Fruit fly (Drosophila melanogaster) whole organism, wandering third instar larva: ENCODE measurements around the gene betaTub85D.

Experiments used
- Abd-B ChIP-seq: fragments of >200 bp; optimal IDR thresholded peaks from 2 replicates; lab custom pipeline; 2017; ENCODE audit warnings: missing biosample characterization, missing genetic modification characterization
- CG32264 ChIP-seq: fragments of 200-800 bp; sonication (Bioruptor generic); optimal IDR thresholded peaks from 2 replicates; lab custom pipeline; 2016; ENCODE audit warnings: missing biosample characterization, missing genetic modification characterization
- CG9705 ChIP-seq: fragments of 200-800 bp; sonication (Bioruptor generic); optimal IDR thresholded peaks from 2 replicates; lab custom pipeline; 2018; ENCODE audit warnings: missing biosample characterization, mild to moderate bottlenecking, missing genetic modification characterization
- CrebA ChIP-seq: fragments of 200-800 bp; sonication (Bioruptor generic); optimal IDR thresholded peaks from 2 replicates; lab custom pipeline; 2016; ENCODE audit warnings: missing biosample characterization, mild to moderate bottlenecking, missing genetic modification characterization, borderline replicate concordance
- Dfd ChIP-seq: fragments of >200 bp; optimal IDR thresholded peaks from 2 replicates; lab custom pipeline; 2017; ENCODE audit warnings: missing biosample characterization, missing genetic modification characterization
- Dif ChIP-seq: fragments of 200-275, 200-300 bp; sonication (Bioruptor generic); optimal IDR thresholded peaks from 2 replicates; lab custom pipeline; 2018; ENCODE audit warnings: missing biosample characterization, missing genetic modification characterization; ENCODE audit not compliant: partially characterized antibody
- GATAd ChIP-seq: sonication (Bioruptor generic); optimal IDR thresholded peaks from 2 replicates; lab custom pipeline; 2016; ENCODE audit warnings: missing biosample characterization, missing genetic modification characterization
- HLH106 ChIP-seq: fragments of 200-800 bp; optimal IDR thresholded peaks from 3 replicates; lab custom pipeline; 2019; ENCODE audit warnings: missing biosample characterization, mild to moderate bottlenecking, missing genetic modification characterization, moderate library complexity
- Hnf4 ChIP-seq: fragments of 200-800 bp; sonication (Bioruptor generic); optimal IDR thresholded peaks from 2 replicates; lab custom pipeline; 2016; ENCODE audit warnings: missing biosample characterization, mild to moderate bottlenecking, missing genetic modification characterization
- Hr78 ChIP-seq: fragments of >200 bp; optimal IDR thresholded peaks from 2 replicates; lab custom pipeline; 2017; ENCODE audit warnings: missing biosample characterization, missing genetic modification characterization
- Hr83 ChIP-seq: fragments of 200-300 bp; sonication (Bioruptor generic); optimal IDR thresholded peaks from 2 replicates; lab custom pipeline; 2016; ENCODE audit warnings: missing biosample characterization, mild to moderate bottlenecking, missing genetic modification characterization, moderate library complexity; ENCODE audit not compliant: poor library complexity, severe bottlenecking
- Jra ChIP-seq: sonication (Bioruptor generic); optimal IDR thresholded peaks from 2 replicates; lab custom pipeline; 2016; ENCODE audit warnings: missing biosample characterization, missing genetic modification characterization
- Mio ChIP-seq: sonication (Bioruptor generic); optimal IDR thresholded peaks from 2 replicates; lab custom pipeline; 2016; ENCODE audit warnings: missing biosample characterization, missing genetic modification characterization
- Myc ChIP-seq: fragments of >200 bp; optimal IDR thresholded peaks from 2 replicates; lab custom pipeline; 2017
- N ChIP-seq: fragments of >200 bp; optimal IDR thresholded peaks from 2 replicates; lab custom pipeline; 2018; ENCODE audit warnings: missing biosample characterization, missing external identifiers, missing genetic modification characterization
- OdsH ChIP-seq: fragments of 200-800 bp; sonication (Bioruptor generic); optimal IDR thresholded peaks from 2 replicates; lab custom pipeline; 2016; ENCODE audit warnings: missing biosample characterization, mild to moderate bottlenecking, missing genetic modification characterization
- Rel ChIP-seq, 2 experiments: fragments of 200-800 bp; sonication (Bioruptor generic) in 1 of 2; optimal IDR thresholded peaks; 2 replicates in 1 of 2; 3 replicates in 1 of 2; lab custom pipeline; 2016 to 2019; ENCODE audit warnings: mild to moderate bottlenecking in 2 of 2, missing biosample characterization in 2 of 2, missing genetic modification characterization in 2 of 2, moderate library complexity in 1 of 2
- Sp1 ChIP-seq: fragments of 200-800 bp; sonication (Bioruptor generic); optimal IDR thresholded peaks from 3 replicates; lab custom pipeline; 2019; ENCODE audit warnings: missing biosample characterization, mild to moderate bottlenecking, missing genetic modification characterization, moderate library complexity
- Vsx2 ChIP-seq: fragments of 200-300, 225-300 bp; sonication (Bioruptor generic); optimal IDR thresholded peaks from 2 replicates; lab custom pipeline; 2018; ENCODE audit warnings: missing biosample characterization, missing genetic modification characterization; ENCODE audit not compliant: partially characterized antibody
- br ChIP-seq: fragments of 200-800 bp; sonication (Bioruptor generic); optimal IDR thresholded peaks from 2 replicates; lab custom pipeline; 2016; ENCODE audit warnings: missing biosample characterization, missing genetic modification characterization
- brk ChIP-seq: fragments of 200-800 bp; sonication (Bioruptor generic); optimal IDR thresholded peaks from 2 replicates; lab custom pipeline; 2016; ENCODE audit warnings: missing biosample characterization, mild to moderate bottlenecking, missing genetic modification characterization
- dl ChIP-seq, 2 experiments: fragments of 175-275, 200-275 bp in 1 of 2; fragments of 200-275 bp in 1 of 2; sonication (Bioruptor generic); optimal IDR thresholded peaks; lab custom pipeline; 2018; ENCODE audit warnings: mild to moderate bottlenecking in 2 of 2, missing biosample characterization in 2 of 2, missing genetic modification characterization in 2 of 2, moderate library complexity in 2 of 2; ENCODE audit not compliant: partially characterized antibody in 2 of 2, insufficient read depth in 1 of 2
- dmrt93B ChIP-seq: fragments of 200-800 bp; sonication (Bioruptor generic); optimal IDR thresholded peaks from 2 replicates; lab custom pipeline; 2018; ENCODE audit warnings: missing biosample characterization, mild to moderate bottlenecking, missing genetic modification characterization
- dsf ChIP-seq: sonication (Bioruptor generic); optimal IDR thresholded peaks from 2 replicates; lab custom pipeline; 2016; ENCODE audit warnings: missing biosample characterization, missing genetic modification characterization, borderline replicate concordance
- ey ChIP-seq: fragments of 200-800 bp; sonication (Bioruptor generic); optimal IDR thresholded peaks from 2 replicates; lab custom pipeline; 2016; ENCODE audit warnings: missing biosample characterization, missing genetic modification characterization
- foxo ChIP-seq, 2 experiments: fragments of 200-800 bp; sonication (Bioruptor generic); optimal IDR thresholded peaks; 2 replicates in 1 of 2; 3 replicates in 1 of 2; lab custom pipeline; 2016 to 2017; ENCODE audit warnings: missing biosample characterization in 2 of 2, missing genetic modification characterization in 2 of 2
- fru ChIP-seq: fragments of 200-800 bp; sonication (Bioruptor generic); optimal IDR thresholded peaks from 3 replicates; lab custom pipeline; 2016; ENCODE audit warnings: missing biosample characterization, mild to moderate bottlenecking, missing genetic modification characterization
- h ChIP-seq: fragments of 200-800 bp; sonication (Bioruptor generic); optimal IDR thresholded peaks from 3 replicates; lab custom pipeline; 2016; ENCODE audit warnings: missing biosample characterization, mild to moderate bottlenecking, missing genetic modification characterization
- jim ChIP-seq: fragments of 175-275, 200-325 bp; sonication (Bioruptor generic); optimal IDR thresholded peaks from 2 replicates; lab custom pipeline; 2016; ENCODE audit warnings: missing biosample characterization, mild to moderate bottlenecking, missing genetic modification characterization
- lola ChIP-seq: fragments of >200 bp; optimal IDR thresholded peaks from 2 replicates; lab custom pipeline; 2017; ENCODE audit warnings: missing biosample characterization, missing genetic modification characterization
- pan ChIP-seq: fragments of >200 bp; optimal IDR thresholded peaks from 2 replicates; lab custom pipeline; 2017
- psq ChIP-seq: fragments of 200-800 bp; sonication (Bioruptor generic); optimal IDR thresholded peaks from 3 replicates; lab custom pipeline; 2017; ENCODE audit warnings: missing biosample characterization, mild to moderate bottlenecking, missing genetic modification characterization, moderate library complexity
- rgr ChIP-seq: fragments of 200-800 bp; sonication (Bioruptor generic); optimal IDR thresholded peaks from 3 replicates; lab custom pipeline; 2016; ENCODE audit warnings: missing biosample characterization, mild to moderate bottlenecking, missing genetic modification characterization
- sage ChIP-seq: fragments of 200-800 bp; sonication (Bioruptor generic); optimal IDR thresholded peaks from 2 replicates; lab custom pipeline; 2016; ENCODE audit warnings: missing biosample characterization, mild to moderate bottlenecking, missing genetic modification characterization
- sv ChIP-seq: fragments of 200-800 bp; sonication (Bioruptor generic); optimal IDR thresholded peaks from 3 replicates; lab custom pipeline; 2016; ENCODE audit warnings: missing biosample characterization, missing genetic modification characterization
- tai ChIP-seq: sonication (Bioruptor generic); optimal IDR thresholded peaks from 2 replicates; lab custom pipeline; 2016; ENCODE audit warnings: missing biosample characterization, missing genetic modification characterization
- usp ChIP-seq: fragments of >200 bp; optimal IDR thresholded peaks from 2 replicates; lab custom pipeline; 2017; ENCODE audit warnings: missing biosample characterization, missing genetic modification characterization
- woc ChIP-seq: sonication (Bioruptor generic); optimal IDR thresholded peaks from 2 replicates; lab custom pipeline; 2016; ENCODE audit warnings: missing biosample characterization, mild to moderate bottlenecking, missing genetic modification characterization

betaTub85D gene

DNA sequence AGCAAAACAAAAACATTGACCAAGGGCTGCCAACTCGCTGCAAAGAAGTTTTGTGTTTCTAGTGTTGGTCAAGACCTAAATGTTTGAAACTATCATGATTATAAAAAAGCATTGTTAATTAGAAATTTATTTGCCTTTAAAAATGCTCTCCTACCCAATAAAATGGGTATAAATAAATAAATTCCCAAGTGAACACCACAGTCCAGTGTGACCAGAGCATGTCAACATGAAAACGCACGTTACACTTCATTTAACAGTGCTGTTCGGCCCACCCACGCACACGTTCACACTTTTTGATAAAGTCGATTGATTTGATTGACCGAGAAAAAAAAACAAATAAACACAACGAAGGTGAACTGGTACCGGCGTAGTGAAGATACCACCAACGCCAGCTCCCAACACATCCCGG is 6.0 kb downstream of the betaTub85D start, which contains the start of the genes CG9356, BBIP1 and CG8135 (continued):
- no peak for TF ChIP-seq Hr78 (GFP tag; lab: Kevin White, UChicago)
- TF ChIP-seq foxo (GFP tag; optimal IDR thresholded peaks at IDR 0.05; lab: Kevin White, UChicago): peak in 1 of 2 experiments; percentile 86
- TF ChIP-seq, all 38 proteins: peak for 13

DNA sequence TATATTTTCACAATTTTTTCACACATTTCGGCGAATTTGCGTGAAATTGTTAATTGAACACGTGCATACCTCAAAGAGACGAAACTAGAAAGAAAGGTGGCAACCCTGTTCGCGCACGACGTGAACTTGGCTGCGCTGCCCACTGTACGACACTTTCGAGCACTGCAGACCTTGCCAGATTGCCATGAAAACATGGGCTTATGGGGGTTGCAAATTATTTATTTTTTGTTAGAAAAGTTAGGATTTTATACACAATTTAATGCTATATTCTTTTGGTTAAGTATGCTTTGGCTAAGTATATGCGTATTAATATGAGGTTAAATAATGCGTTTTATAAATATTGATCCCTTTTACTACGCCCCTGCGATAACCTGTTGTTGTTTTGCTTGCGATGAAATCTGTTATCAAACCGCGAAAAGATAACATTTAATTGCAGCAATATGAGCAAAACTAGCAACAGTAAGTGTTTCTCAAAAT is 8.9 kb downstream of the betaTub85D start, which contains the start of the genes RpL34b and CG8132:
Gene RpL34b, minus strand, starts transcription at position 100 of the 477 bp plus-strand sequence.
Gene CG8132, plus strand, starts transcription at position 369 of the 477 bp plus-strand sequence.
- TF ChIP-seq ey (GFP tag; lab: Kevin White, UChicago): peak; percentile 93
- peak; percentile 91 for TF ChIP-seq GATAd
- TF ChIP-seq Sp1 (GFP tag; lab: Kevin White, UChicago): peak; percentile 96
- TF ChIP-seq psq (GFP tag; lab: Kevin White, UChicago): peak; percentile 88
- TF ChIP-seq foxo (GFP tag; optimal IDR thresholded peaks at IDR 0.05; lab: Kevin White, UChicago): peak; percentile 27 to 98
- TF ChIP-seq dmrt93B (GFP tag; lab: Kevin White, UChicago): peak; percentile 96
- peak; percentile 87 for TF ChIP-seq Mio
- TF ChIP-seq woc (GFP tag; lab: Kevin White, UChicago): peak; percentile 86
- TF ChIP-seq Myc (lab: Kevin White, UChicago): peak; percentile 83
- peak; percentile 85 for TF ChIP-seq jim (GFP tag; lab: Kevin White, UChicago)
- TF ChIP-seq Hnf4 (GFP tag; lab: Kevin White, UChicago): peak; percentile 97
- TF ChIP-seq sage (GFP tag; lab: Kevin White, UChicago): no peak
- peak; percentile 96 for TF ChIP-seq rgr
- TF ChIP-seq CrebA (GFP tag; lab: Kevin White, UChicago): no peak
- TF ChIP-seq Jra: peak; percentile 96
- peak; percentile 73 for TF ChIP-seq CG32264 (GFP tag; lab: Kevin White, UChicago)
- TF ChIP-seq pan (lab: Kevin White, UChicago): no peak
- no peak for TF ChIP-seq Abd-B (GFP tag; lab: Kevin White, UChicago)
- peak; percentile 93 for TF ChIP-seq OdsH (GFP tag; lab: Kevin White, UChicago)
- peak; percentile 97 for TF ChIP-seq sv (GFP tag; lab: Kevin White, UChicago)
- TF ChIP-seq Dif (GFP tag; lab: Kevin White, UChicago): peak; percentile 17
- peak; percentile 95 for TF ChIP-seq fru (GFP tag; lab: Kevin White, UChicago)
- peak; percentile 73 for TF ChIP-seq Rel (GFP tag; optimal IDR thresholded peaks at IDR 0.05; lab: Kevin White, UChicago)
- peak; percentile 84 for TF ChIP-seq Rel (tag; optimal IDR thresholded peaks at IDR 0.05; lab: Kevin White, UChicago)
- TF ChIP-seq Dfd: no peak
- TF ChIP-seq dsf (GFP tag; lab: Kevin White, UChicago): peak; percentile 90
- no peak for TF ChIP-seq tai (GFP tag; lab: Kevin White, UChicago)
- no peak for TF ChIP-seq Vsx2
- no peak for TF ChIP-seq usp (GFP tag; lab: Kevin White, UChicago)
- TF ChIP-seq lola (GFP tag; lab: Kevin White, UChicago): no peak
- no peak for TF ChIP-seq dl (GFP tag; optimal IDR thresholded peaks at IDR 0.05; lab: Kevin White, UChicago; ENCODE audit: insufficient read depth in 1 of 2, partially characterized antibody in 2 of 2)
- peak; percentile 97 for TF ChIP-seq HLH106 (tag; lab: Kevin White, UChicago)
- TF ChIP-seq Hr83 (GFP tag; lab: Kevin White, UChicago): peak; percentile 96
- TF ChIP-seq br (GFP tag; lab: Kevin White, UChicago): peak; percentile 96
- peak; percentile 97 for TF ChIP-seq CG9705 (GFP tag; lab: Kevin White, UChicago)
- TF ChIP-seq brk: no peak
- TF ChIP-seq h: peak; percentile 98

DNA sequence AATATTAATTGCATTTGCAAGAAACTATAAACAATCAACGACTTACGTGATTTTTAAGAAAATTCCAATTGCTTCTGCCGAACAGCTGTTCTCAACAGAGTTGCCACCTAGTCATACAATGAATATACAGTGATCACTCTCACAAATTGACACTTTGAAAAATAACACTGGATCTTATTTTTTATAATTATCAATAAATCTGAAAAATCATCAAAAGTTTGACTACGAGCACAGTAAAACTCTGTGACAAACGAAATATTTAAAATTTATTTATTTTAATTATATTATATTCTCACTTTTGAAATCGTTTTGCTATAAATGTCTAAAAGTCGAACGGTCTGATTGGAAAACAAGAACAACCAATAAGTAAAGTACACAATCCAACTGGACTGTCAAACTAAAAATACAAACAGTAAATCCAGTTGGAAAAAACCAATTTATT is 10.1 kb downstream of the betaTub85D start, which contains the start of gene CG34117:
Gene CG34117, minus strand, starts transcription at position 103 of the 442 bp plus-strand sequence.
- TF ChIP-seq Hnf4 (GFP tag; lab: Kevin White, UChicago) (peak; percentile 86), jim (GFP tag; lab: Kevin White, UChicago) (peak; percentile 11), N (no peak), sage (GFP tag; lab: Kevin White, UChicago) (peak; percentile 65), fru (GFP tag; lab: Kevin White, UChicago) (peak; percentile 69), Dif (GFP tag; lab: Kevin White, UChicago) (no peak), Myc (lab: Kevin White, UChicago) (no peak), sv (GFP tag; lab: Kevin White, UChicago) (peak; percentile 73), psq (GFP tag; lab: Kevin White, UChicago) (peak; percentile 72), dmrt93B (GFP tag; lab: Kevin White, UChicago) (peak; percentile 45), brk (no peak), HLH106 (tag; lab: Kevin White, UChicago) (peak; percentile 76), foxo (GFP tag; optimal IDR thresholded peaks at IDR 0.05; lab: Kevin White, UChicago) (peak in 1 of 2 experiments; percentile 89), GATAd (no peak), h (peak; percentile 81), Sp1 (GFP tag; lab: Kevin White, UChicago) (peak; percentile 75), OdsH (GFP tag; lab: Kevin White, UChicago) (peak; percentile 78), CG9705 (GFP tag; lab: Kevin White, UChicago) (peak; percentile 55), Dfd (no peak), rgr (peak; percentile 87), Jra (peak; percentile 70), Hr83 (GFP tag; lab: Kevin White, UChicago) (peak; percentile 75), Vsx2 (no peak), woc (GFP tag; lab: Kevin White, UChicago) (peak; percentile 76), ey (GFP tag; lab: Kevin White, UChicago) (peak; percentile 75), Rel (GFP tag; optimal IDR thresholded peaks at IDR 0.05; lab: Kevin White, UChicago) (no peak), Rel (tag; optimal IDR thresholded peaks at IDR 0.05; lab: Kevin White, UChicago) (peak; percentile 68), br (GFP tag; lab: Kevin White, UChicago) (peak; percentile 47), dsf (GFP tag; lab: Kevin White, UChicago) (peak; percentile 57), Mio (no peak)
- TF ChIP-seq, all 38 proteins: peak for 21
